Worm (Caenorhabditis elegans) whole organism, L3 larva: ENCODE measurements around the gene T21H3.1.
A peak's percentile ranks its signal among the peaks of the same experiment; 100 is the strongest.

Source experiments
- R02D3.7 ChIP-seq: fragments of 150-350 bp; optimal IDR thresholded peaks from 2 replicates; lab custom pipeline; 2014; ENCODE audit warnings: missing biosample characterization, missing genetic modification characterization
- aly-2 ChIP-seq: fragments of 150-350 bp; optimal IDR thresholded peaks from 2 replicates; lab custom pipeline; 2014; ENCODE audit warnings: missing biosample characterization, missing genetic modification characterization
- ama-1 ChIP-seq: fragments of 150-350 bp; optimal IDR thresholded peaks from 2 replicates; lab custom pipeline; 2018
- ceh-16 ChIP-seq: sonication (generic microtip); optimal IDR thresholded peaks from 2 replicates; lab custom pipeline; 2017; ENCODE audit warnings: missing biosample characterization, missing genetic modification characterization
- ceh-28 ChIP-seq: fragments of 150-350 bp; optimal IDR thresholded peaks from 2 replicates; lab custom pipeline; 2014; ENCODE audit warnings: missing biosample characterization, missing genetic modification reagents, missing genetic modification characterization
- ceh-82 ChIP-seq: fragments of 150-350 bp; optimal IDR thresholded peaks from 2 replicates; lab custom pipeline; 2014; ENCODE audit warnings: missing biosample characterization, missing genetic modification characterization
- ceh-9 ChIP-seq: sonication (generic microtip); optimal IDR thresholded peaks from 2 replicates; lab custom pipeline; 2018; ENCODE audit warnings: missing biosample characterization, missing genetic modification characterization
- daf-12 ChIP-seq: fragments of 150-350 bp; optimal IDR thresholded peaks from 2 replicates; lab custom pipeline; 2014; ENCODE audit warnings: missing biosample characterization, missing genetic modification reagents, missing genetic modification characterization
- egl-27 ChIP-seq: sonication (generic microtip); optimal IDR thresholded peaks from 4 replicates; lab custom pipeline; 2017; ENCODE audit warnings: missing biosample characterization, missing genetic modification reagents, missing genetic modification characterization
- egl-5 ChIP-seq: fragments of 150-350 bp; optimal IDR thresholded peaks from 2 replicates; lab custom pipeline; 2017; ENCODE audit warnings: missing biosample characterization, missing genetic modification reagents, missing genetic modification characterization, inconsistent platforms
- elt-2 ChIP-seq: sonication (generic microtip); optimal IDR thresholded peaks from 2 replicates; lab custom pipeline; 2016; ENCODE audit warnings: missing genetic modification reagents, mild to moderate bottlenecking, missing genetic modification characterization, missing compliant biosample characterization
- elt-3 ChIP-seq, 3 experiments: fragments of 150-350 bp in 1 of 3; sonication (generic microtip) in 2 of 3; optimal IDR thresholded peaks; 2 replicates in 2 of 3; 4 replicates in 1 of 3; lab custom pipeline; 2014 to 2017; ENCODE audit warnings: missing biosample characterization in 3 of 3, missing genetic modification characterization in 3 of 3
- eor-1 ChIP-seq, 2 experiments: fragments of 150-350 bp; optimal IDR thresholded peaks; 2 replicates each; lab custom pipeline; 2014 to 2018; ENCODE audit warnings: missing biosample characterization in 2 of 2, missing genetic modification characterization in 2 of 2
- fkh-10 ChIP-seq: sonication (generic microtip); optimal IDR thresholded peaks from 2 replicates; lab custom pipeline; 2017; ENCODE audit warnings: missing biosample characterization, missing genetic modification reagents, missing genetic modification characterization
- fkh-2 ChIP-seq: fragments of 150-350 bp; optimal IDR thresholded peaks from 2 replicates; lab custom pipeline; 2014; ENCODE audit warnings: missing biosample characterization, missing genetic modification reagents, missing genetic modification characterization
- jun-1 ChIP-seq: fragments of 150-350 bp; optimal IDR thresholded peaks from 2 replicates; lab custom pipeline; 2014; ENCODE audit warnings: missing biosample characterization, missing genetic modification reagents, missing genetic modification characterization
- lin-15B ChIP-seq: fragments of 150-350 bp; optimal IDR thresholded peaks from 2 replicates; lab custom pipeline; 2014; ENCODE audit warnings: missing biosample characterization, missing genetic modification characterization
- lin-39 ChIP-seq: fragments of 150-350 bp; optimal IDR thresholded peaks from 2 replicates; lab custom pipeline; 2018; ENCODE audit warnings: missing biosample characterization, missing genetic modification reagents, missing genetic modification characterization
- lsy-12 ChIP-seq: sonication (generic microtip); optimal IDR thresholded peaks from 2 replicates; lab custom pipeline; 2016; ENCODE audit warnings: mild to moderate bottlenecking, missing genetic modification characterization, missing compliant biosample characterization
- mdl-1 ChIP-seq: fragments of 150-350 bp; optimal IDR thresholded peaks from 2 replicates; lab custom pipeline; 2014; ENCODE audit warnings: missing biosample characterization, missing genetic modification characterization
- mml-1 ChIP-seq: fragments of 150-350 bp; sonication (generic microtip); optimal IDR thresholded peaks from 3 replicates; lab custom pipeline; 2014; ENCODE audit warnings: missing biosample characterization, missing genetic modification characterization
- nfya-1 ChIP-seq: sonication (generic microtip); optimal IDR thresholded peaks from 2 replicates; lab custom pipeline; 2017; ENCODE audit warnings: missing genetic modification characterization, mild to moderate bottlenecking, missing compliant biosample characterization, antibody characterized with exemption, moderate library complexity; ENCODE audit not compliant: insufficient read depth
- nhr-11 ChIP-seq: fragments of 150-350 bp; optimal IDR thresholded peaks from 2 replicates; lab custom pipeline; 2014; ENCODE audit warnings: missing biosample characterization, missing genetic modification characterization
- nhr-12 ChIP-seq: fragments of 150-350 bp; optimal IDR thresholded peaks from 2 replicates; lab custom pipeline; 2014; ENCODE audit warnings: missing biosample characterization, missing genetic modification characterization
- nhr-23 ChIP-seq: fragments of 150-350 bp; optimal IDR thresholded peaks from 2 replicates; lab custom pipeline; 2014; ENCODE audit warnings: missing biosample characterization, missing genetic modification reagents, missing genetic modification characterization
- nhr-237 ChIP-seq: fragments of 150-350 bp; optimal IDR thresholded peaks from 2 replicates; lab custom pipeline; 2014; ENCODE audit warnings: missing biosample characterization, missing genetic modification characterization
- nhr-28 ChIP-seq: fragments of 150-350 bp; optimal IDR thresholded peaks from 2 replicates; lab custom pipeline; 2014; ENCODE audit warnings: missing biosample characterization, missing genetic modification characterization
- nhr-43 ChIP-seq: sonication (generic microtip); optimal IDR thresholded peaks from 2 replicates; lab custom pipeline; 2016; ENCODE audit warnings: mild to moderate bottlenecking, missing genetic modification characterization, missing compliant biosample characterization; ENCODE audit not compliant: poor library complexity, severe bottlenecking
- nhr-67 ChIP-seq: fragments of 150-350 bp; optimal IDR thresholded peaks from 2 replicates; lab custom pipeline; 2014; ENCODE audit warnings: missing biosample characterization, missing genetic modification characterization
- nhr-76 ChIP-seq: fragments of 150-350 bp; sonication (generic microtip); optimal IDR thresholded peaks from 5 replicates; lab custom pipeline; 2014; ENCODE audit warnings: missing biosample characterization, missing genetic modification characterization
- nhr-77 ChIP-seq: fragments of 150-350 bp; optimal IDR thresholded peaks from 2 replicates; lab custom pipeline; 2014; ENCODE audit warnings: missing biosample characterization, missing genetic modification characterization
- pha-4 ChIP-seq: fragments of 150-350 bp; optimal IDR thresholded peaks from 2 replicates; lab custom pipeline; 2014; ENCODE audit warnings: missing biosample characterization, missing genetic modification reagents, missing genetic modification characterization
- sea-2 ChIP-seq: fragments of 150-350 bp; sonication (generic microtip); optimal IDR thresholded peaks from 4 replicates; lab custom pipeline; 2014; ENCODE audit warnings: missing biosample characterization, missing genetic modification reagents, missing genetic modification characterization
- skn-1 ChIP-seq: fragments of 150-350 bp; optimal IDR thresholded peaks from 2 replicates; lab custom pipeline; 2014; ENCODE audit warnings: missing biosample characterization, missing genetic modification characterization
- snpc-4 ChIP-seq: fragments of 150-350 bp; optimal IDR thresholded peaks from 2 replicates; lab custom pipeline; 2014; ENCODE audit warnings: missing biosample characterization, missing genetic modification characterization
- tbx-2 ChIP-seq: sonication (generic microtip); optimal IDR thresholded peaks from 2 replicates; lab custom pipeline; 2016; ENCODE audit warnings: mild to moderate bottlenecking, missing genetic modification characterization, missing compliant biosample characterization
- unc-39 ChIP-seq: sonication (generic microtip); optimal IDR thresholded peaks from 4 replicates; lab custom pipeline; 2017; ENCODE audit warnings: missing biosample characterization, missing genetic modification characterization
- unc-62 ChIP-seq: fragments of 150-350 bp; sonication (generic microtip); optimal IDR thresholded peaks from 4 replicates; lab custom pipeline; 2014; ENCODE audit warnings: missing biosample characterization, missing genetic modification reagents, missing genetic modification characterization
- zag-1 ChIP-seq: fragments of 150-350 bp; optimal IDR thresholded peaks from 2 replicates; lab custom pipeline; 2014; ENCODE audit warnings: missing biosample characterization, missing genetic modification characterization
- ztf-11 ChIP-seq: fragments of 150-350 bp; optimal IDR thresholded peaks from 2 replicates; lab custom pipeline; 2014; ENCODE audit warnings: missing biosample characterization, missing genetic modification characterization
- ztf-4 ChIP-seq: fragments of 150-350 bp; optimal IDR thresholded peaks from 2 replicates; lab custom pipeline; 2014; ENCODE audit warnings: missing biosample characterization, missing genetic modification characterization

T21H3.1 gene

DNA sequence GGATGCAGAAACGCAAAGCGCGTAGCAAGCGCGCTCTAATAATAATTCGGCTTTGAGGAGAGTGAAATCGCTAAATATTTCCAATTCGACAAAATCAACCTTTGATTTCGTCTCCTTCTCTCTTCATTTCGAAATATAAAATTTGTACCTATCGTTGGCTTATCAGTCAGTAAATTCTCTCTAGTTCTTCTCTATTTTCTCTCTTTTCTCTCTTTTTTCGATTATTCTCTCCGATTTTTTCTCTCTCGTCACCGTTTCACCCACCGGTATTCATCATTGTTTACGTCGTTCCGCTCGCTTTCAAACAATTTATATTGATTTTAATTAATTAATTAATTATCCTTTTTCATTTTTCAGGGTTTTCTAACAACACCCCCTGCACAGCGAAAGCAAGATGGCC, 20.6 kb upstream of the T21H3.1 start, which contains the start of gene cmd-1:
Gene cmd-1 (plus strand): TSS at position 358 of the 400 bp plus-strand sequence.
- TF ChIP-seq mdl-1: no peak
- no peak for TF ChIP-seq nhr-67
- no peak for TF ChIP-seq zag-1 (tag; lab: Kevin White, UChicago)
- no peak for TF ChIP-seq ceh-16 (tag; lab: Kevin White, UChicago)
- no peak for TF ChIP-seq eor-1 (tag; optimal IDR thresholded peaks at IDR 0.05; lab: Kevin White, UChicago)
- TF ChIP-seq fkh-10 (GFP tag; lab: Kevin White, UChicago): no peak
- TF ChIP-seq ztf-4 (tag; lab: Kevin White, UChicago): peak; percentile 50
- TF ChIP-seq nhr-11: no peak
- peak; percentile 7 for TF ChIP-seq nhr-43
- no peak for TF ChIP-seq nhr-77 (tag; lab: Kevin White, UChicago)
- no peak for TF ChIP-seq jun-1
- no peak for TF ChIP-seq nhr-12 (tag; lab: Kevin White, UChicago)
- TF ChIP-seq pha-4: no peak
- TF ChIP-seq ceh-9 (tag; lab: Kevin White, UChicago): no peak
- no peak for TF ChIP-seq ama-1 (lab: Kevin White, UChicago)
- TF ChIP-seq ceh-82 (tag; lab: Kevin White, UChicago): no peak
- no peak for TF ChIP-seq lin-39 (tag; lab: Kevin White, UChicago)
- TF ChIP-seq fkh-2: no peak
- TF ChIP-seq egl-27 (tag; lab: Kevin White, UChicago): no peak
- no peak for TF ChIP-seq elt-3 (tag; optimal IDR thresholded peaks at IDR 0.05; lab: Kevin White, UChicago)
- no peak for TF ChIP-seq skn-1 (tag; lab: Kevin White, UChicago)
- peak; percentile 48 for TF ChIP-seq elt-2 (tag; lab: Kevin White, UChicago)
- TF ChIP-seq nhr-23 (tag; lab: Kevin White, UChicago): peak; percentile 4
- TF ChIP-seq lin-15B (tag; lab: Kevin White, UChicago): peak; percentile 26
- TF ChIP-seq unc-39 (tag; lab: Kevin White, UChicago): no peak
- no peak for TF ChIP-seq mml-1
- TF ChIP-seq lsy-12: no peak
- TF ChIP-seq ceh-28: no peak
- TF ChIP-seq daf-12 (tag; lab: Kevin White, UChicago): no peak
- no peak for TF ChIP-seq aly-2 (tag; lab: Kevin White, UChicago)
- peak; percentile 7 for TF ChIP-seq nfya-1 (tag; lab: Kevin White, UChicago)
- no peak for TF ChIP-seq snpc-4
- TF ChIP-seq sea-2: no peak
- no peak for TF ChIP-seq tbx-2
- no peak for TF ChIP-seq ztf-11
- no peak for TF ChIP-seq R02D3.7 (tag; lab: Kevin White, UChicago)
- TF ChIP-seq nhr-28 (tag; lab: Kevin White, UChicago): no peak
- no peak for TF ChIP-seq nhr-237 (tag; lab: Kevin White, UChicago)

DNA sequence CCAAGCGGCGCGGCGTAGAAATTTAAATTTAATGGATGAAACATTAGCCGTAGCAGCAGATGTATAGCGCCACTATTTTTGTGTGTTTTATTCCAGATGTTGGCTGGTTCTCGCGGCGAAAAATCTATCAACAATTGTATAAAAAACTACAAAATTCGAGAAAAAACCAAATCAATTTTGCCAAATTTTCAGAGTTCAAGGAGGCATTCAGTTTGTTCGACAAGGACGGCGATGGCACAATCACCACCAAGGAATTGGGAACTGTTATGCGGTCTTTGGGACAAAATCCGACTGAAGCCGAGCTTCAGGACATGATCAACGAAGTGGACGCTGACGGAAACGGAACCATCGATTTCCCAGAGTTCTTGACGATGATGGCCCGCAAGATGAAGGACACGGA, 20.1 kb upstream of the T21H3.1 start:
- TF ChIP-seq nhr-77 (tag; lab: Kevin White, UChicago) (no peak), nhr-23 (tag; lab: Kevin White, UChicago) (no peak), lin-15B (tag; lab: Kevin White, UChicago) (no peak), nhr-76 (no peak), nhr-43 (no peak), fkh-2 (no peak), egl-5 (tag; lab: Kevin White, UChicago) (no peak), ztf-4 (tag; lab: Kevin White, UChicago) (no peak), daf-12 (tag; lab: Kevin White, UChicago) (no peak), snpc-4 (no peak), nhr-237 (tag; lab: Kevin White, UChicago) (no peak)

DNA sequence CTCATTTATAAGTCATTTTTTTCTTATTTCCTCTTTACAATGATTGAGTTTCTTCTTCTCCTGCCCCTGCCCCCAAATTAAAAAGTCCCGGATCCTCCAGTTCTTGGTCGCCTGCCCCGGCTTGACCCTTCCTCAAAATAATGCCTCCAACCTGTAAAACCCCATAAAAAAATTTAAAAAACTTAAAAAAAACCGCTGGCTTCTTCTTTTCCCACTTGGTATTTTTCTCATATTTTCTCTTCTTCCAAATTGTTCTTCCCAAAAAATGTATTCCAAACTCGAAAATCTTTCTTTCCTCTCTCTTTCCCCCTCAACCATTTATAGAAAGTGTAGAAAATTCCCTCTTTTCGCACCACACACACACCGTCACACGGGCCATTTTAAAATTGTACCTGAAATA, 19.1 kb upstream of the T21H3.1 start:
- TF ChIP-seq unc-62 (GFP tag; lab: Kevin White, UChicago) (no peak), fkh-10 (GFP tag; lab: Kevin White, UChicago) (no peak), egl-5 (tag; lab: Kevin White, UChicago) (no peak), nhr-77 (tag; lab: Kevin White, UChicago) (no peak), egl-27 (tag; lab: Kevin White, UChicago) (no peak), ama-1 (lab: Kevin White, UChicago) (no peak)
